Worm (Caenorhabditis elegans) whole organism, L4 larva: ENCODE measurements around the gene C47D12.5.

ENCODE experiments used
- ama-1 ChIP-seq: fragments of 150-350 bp; optimal IDR thresholded peaks from 2 replicates; lab custom pipeline; 2014; ENCODE audit warnings: inconsistent platforms, mixed read lengths
- hif-1 ChIP-seq, 2 experiments: sonication (generic microtip); optimal IDR thresholded peaks; 2 replicates each; lab custom pipeline; 2016 to 2017; ENCODE audit warnings: missing compliant biosample characterization in 2 of 2, missing genetic modification characterization in 2 of 2, missing genetic modification reagents in 2 of 2, missing genotype in 2 of 2, mild to moderate bottlenecking in 1 of 2
- mdl-1 ChIP-seq, 2 experiments: fragments of 150-350 bp in 1 of 2; sonication (generic microtip) in 1 of 2; optimal IDR thresholded peaks; 2 replicates each; lab custom pipeline; 2014 to 2017; ENCODE audit warnings: missing biosample characterization in 2 of 2, missing genetic modification characterization in 2 of 2
- mxl-3 ChIP-seq: fragments of 200-800 bp; sonication (Bioruptor generic); optimal IDR thresholded peaks from 2 replicates; lab custom pipeline; 2018; ENCODE audit warnings: mild to moderate bottlenecking, missing genetic modification characterization, missing compliant biosample characterization
- nhr-25 ChIP-seq: sonication (generic microtip); optimal IDR thresholded peaks from 2 replicates; lab custom pipeline; 2017; ENCODE audit warnings: missing genetic modification characterization, mild to moderate bottlenecking, missing compliant biosample characterization, antibody characterized with exemption, moderate library complexity, borderline replicate concordance; ENCODE audit not compliant: insufficient read depth
- nhr-28 ChIP-seq: fragments of 150-350 bp; optimal IDR thresholded peaks from 2 replicates; lab custom pipeline; 2014; ENCODE audit warnings: missing biosample characterization, missing genetic modification characterization
- pha-4 ChIP-seq, 2 experiments: fragments of 150-350 bp in 1 of 2; fragments of 200-800 bp in 1 of 2; sonication (Bioruptor generic) in 1 of 2; IDR thresholded peaks in 1 of 2; optimal IDR thresholded peaks in 1 of 2; 2 replicates each; pipeline versions ENCODE4 v1.3.6 to Lab custom; 2014 to 2022; ENCODE audit warnings: missing genetic modification characterization in 2 of 2, missing genetic modification reagents in 2 of 2, missing biosample characterization in 1 of 2, missing compliant biosample characterization in 1 of 2

ce11 chrII:11685177-11685576 is at the start of gene C47D12.5:
- TF ChIP-seq ama-1 (lab: Kevin White, UChicago) (no peak), mxl-3 (no peak), mdl-1 (tag; optimal IDR thresholded peaks at IDR 0.05; lab: Kevin White, UChicago) (no peak), pha-4 (GFP tag; IDR thresholded peaks at IDR 0.05; lab: Robert Waterston, UW) (no peak), pha-4 (tag; optimal IDR thresholded peaks at IDR 0.05; lab: Kevin White, UChicago) (no peak), nhr-28 (tag; lab: Kevin White, UChicago) (no peak), nhr-25 (tag; lab: Kevin White, UChicago) (no peak), hif-1 (tag; optimal IDR thresholded peaks at IDR 0.05; lab: Kevin White, UChicago) (no peak)
